Fruit fly (Drosophila melanogaster) whole organism, prepupa: ENCODE results near the gene CG1835.

Source experiments
- CG1621 ChIP-seq: fragments of 200-800 bp; sonication (Bioruptor generic); optimal IDR thresholded peaks from 3 replicates; lab custom pipeline; 2018; ENCODE audit warnings: missing biosample characterization, mild to moderate bottlenecking, missing genetic modification characterization
- CG32006 ChIP-seq: fragments of 200-800 bp; sonication (Bioruptor generic); optimal IDR thresholded peaks from 3 replicates; lab custom pipeline; 2017; ENCODE audit warnings: missing biosample characterization, mild to moderate bottlenecking, missing genetic modification characterization
- CG8119 ChIP-seq: fragments of 200-800 bp; sonication (Bioruptor generic); IDR thresholded peaks from 3 replicates; pipeline ENCODE4 v1.3.6; 2022; ENCODE audit warnings: missing biosample characterization, missing genetic modification characterization
- Eip93F ChIP-seq: fragments of 200-800 bp; sonication (Bioruptor generic); optimal IDR thresholded peaks from 2 replicates; lab custom pipeline; 2016; ENCODE audit warnings: missing biosample characterization, mild to moderate bottlenecking, missing genetic modification characterization
- Hr39 ChIP-seq: fragments of 200-800 bp; sonication (Bioruptor generic); optimal IDR thresholded peaks from 2 replicates; lab custom pipeline; 2016; ENCODE audit warnings: missing biosample characterization, missing genetic modification characterization
- dsx ChIP-seq: fragments of 200-800 bp; optimal IDR thresholded peaks from 3 replicates; lab custom pipeline; 2019; ENCODE audit warnings: missing biosample characterization, mild to moderate bottlenecking, missing genetic modification characterization, moderate library complexity; ENCODE audit not compliant: poor library complexity, severe bottlenecking
- eg ChIP-seq: fragments of 200-800 bp; sonication (Bioruptor generic); IDR thresholded peaks from 3 replicates; pipeline ENCODE4 v1.3.6; 2022; ENCODE audit warnings: missing biosample characterization, missing genetic modification characterization
- net ChIP-seq: fragments of 200-800 bp; sonication (Bioruptor generic); optimal IDR thresholded peaks from 3 replicates; lab custom pipeline; 2016; ENCODE audit warnings: missing biosample characterization, missing genetic modification characterization

dm6 chrX:20612979-20613378 lies 48.7 kb upstream of the CG1835 start:
- no peak for TF ChIP-seq CG32006 (GFP tag; lab: Kevin White, UChicago)
- TF ChIP-seq CG1621: no peak
- TF ChIP-seq dsx: no peak
- no peak for TF ChIP-seq eg (GFP tag; lab: Robert Waterston, UW)
- no peak for TF ChIP-seq CG8119 (GFP tag; lab: Robert Waterston, UW)
- no peak for TF ChIP-seq Eip93F
- no peak for TF ChIP-seq net (GFP tag; lab: Kevin White, UChicago)
- TF ChIP-seq Hr39 (GFP tag; lab: Kevin White, UChicago): no peak
